Fruit fly (Drosophila melanogaster) whole organism, adult: Measurements from ENCODE around the gene Taf2.

Experiments used
- CG12768 ChIP-seq: fragments of 200-800 bp; sonication (Bioruptor generic); optimal IDR thresholded peaks from 2 replicates; lab custom pipeline; 2017; ENCODE audit warnings: missing biosample characterization, missing genetic modification characterization, mild to moderate bottlenecking, moderate library complexity, missing genetic modification reagents
- CG14711 ChIP-seq: fragments of 200-800 bp; sonication (Bioruptor generic); optimal IDR thresholded peaks from 2 replicates; lab custom pipeline; 2018; ENCODE audit warnings: missing biosample characterization, mild to moderate bottlenecking, missing genetic modification characterization, moderate library complexity
- CG33017 ChIP-seq: fragments of 200-800 bp; sonication (Bioruptor generic); optimal IDR thresholded peaks from 2 replicates; lab custom pipeline; 2018; ENCODE audit warnings: missing biosample characterization, mild to moderate bottlenecking, missing genetic modification characterization, moderate library complexity
- CG7045 ChIP-seq: fragments of 200-800 bp; sonication (Bioruptor generic); optimal IDR thresholded peaks from 2 replicates; lab custom pipeline; 2017; ENCODE audit warnings: missing biosample characterization, mild to moderate bottlenecking, missing genetic modification characterization
- CG7101 ChIP-seq: fragments of 200-800 bp; sonication (Bioruptor generic); optimal IDR thresholded peaks from 2 replicates; lab custom pipeline; 2018; ENCODE audit warnings: missing biosample characterization, mild to moderate bottlenecking, missing genetic modification characterization, moderate library complexity
- Clk ChIP-seq: fragments of 200-800 bp; sonication (Bioruptor generic); optimal IDR thresholded peaks from 2 replicates; lab custom pipeline; 2017; ENCODE audit warnings: missing biosample characterization, missing genetic modification characterization
- Hr96 ChIP-seq: fragments of 200-800 bp; sonication (Bioruptor generic); optimal IDR thresholded peaks from 2 replicates; lab custom pipeline; 2016; ENCODE audit warnings: missing biosample characterization, missing genetic modification characterization
- Mnt ChIP-seq: fragments of 200-800 bp; sonication (Bioruptor generic); optimal IDR thresholded peaks from 2 replicates; lab custom pipeline; 2016; ENCODE audit warnings: missing biosample characterization, mild to moderate bottlenecking, missing genetic modification characterization
- bab1 ChIP-seq: fragments of 200-800 bp; sonication (Bioruptor generic); optimal IDR thresholded peaks from 3 replicates; lab custom pipeline; 2019; ENCODE audit warnings: missing biosample characterization, mild to moderate bottlenecking, missing genetic modification characterization, moderate library complexity
- kay ChIP-seq: fragments of 200-800 bp; sonication (Bioruptor generic); peaks from one replicate; lab custom pipeline; 2016; ENCODE audit warnings: missing biosample characterization, missing genetic modification characterization, borderline replicate concordance
- pad ChIP-seq: fragments of 200-800 bp; sonication (Bioruptor generic); optimal IDR thresholded peaks from 3 replicates; lab custom pipeline; 2017; ENCODE audit warnings: missing biosample characterization, missing genetic modification characterization, mild to moderate bottlenecking, moderate library complexity, missing genetic modification reagents
- tj ChIP-seq: fragments of 200-800 bp; sonication (Bioruptor generic); optimal IDR thresholded peaks from 3 replicates; lab custom pipeline; 2017; ENCODE audit warnings: missing biosample characterization, mild to moderate bottlenecking, missing genetic modification characterization, moderate library complexity

DNA sequence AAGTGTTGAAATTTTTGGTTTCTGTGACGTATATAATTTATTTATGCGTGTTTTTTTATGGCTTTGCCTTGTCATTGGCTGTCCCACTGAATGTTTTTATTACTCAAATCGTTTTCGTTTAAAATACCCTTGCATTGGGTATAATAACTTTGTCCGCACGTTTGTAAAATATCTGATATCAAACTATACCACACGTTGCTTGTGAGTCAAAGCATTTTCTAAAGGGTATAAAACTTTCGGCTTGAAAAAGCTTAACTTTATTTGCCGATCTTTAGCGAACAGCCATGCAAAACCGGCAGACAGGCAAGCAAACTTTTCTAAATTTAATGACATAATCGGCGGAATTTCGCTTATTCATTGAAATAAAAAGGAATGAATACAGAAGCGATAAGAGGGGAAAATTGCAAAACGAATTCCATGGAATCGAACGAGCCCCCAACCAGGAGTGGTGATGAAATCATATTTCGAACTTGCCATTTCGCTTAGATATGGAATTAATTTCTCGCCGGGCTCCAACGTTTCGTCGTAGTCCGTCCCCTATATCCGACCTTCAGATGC is 41.0 kb downstream of the Taf2 start:
- TF ChIP-seq Hr96 (GFP tag; lab: Kevin White, UChicago) (no peak), CG14711 (tag; lab: Kevin White, UChicago) (peak; percentile 24), bab1 (GFP tag; lab: Kevin White, UChicago) (no peak), pad (GFP tag; lab: Kevin White, UChicago) (no peak), CG7101 (tag; lab: Kevin White, UChicago) (no peak), CG33017 (tag; lab: Kevin White, UChicago) (no peak), CG12768 (GFP tag; lab: Kevin White, UChicago) (no peak), kay (GFP tag; lab: Kevin White, UChicago) (no peak), Mnt (GFP tag; lab: Kevin White, UChicago) (no peak), CG7045 (no peak), Clk (no peak), tj (GFP tag; lab: Kevin White, UChicago) (peak; percentile 87)
